In genomic region chr2L:12644301-12644700, dm6 we compare ENCODE assay signal across 3 fruit fly cellular contexts.
TF ChIP-seq lines count a peak whose summit lies in the region.

No protein-coding gene starts in this region.

- TF ChIP-seq CTCF in whole organism, embryonic (GFP tag; optimal IDR thresholded peaks at IDR 0.05; lab: Kevin White, UChicago) = no peak

TF ChIP-seq in whole organism, embryonic, 481 proteins besides CTCF, POLR2A, EP300 and RAD21 (continues in another document):
- TF ChIP-seq CG10147 (GFP tag; optimal IDR thresholded peaks at IDR 0.05; lab: Kevin White, UChicago) (peak; percentile 0), da (GFP tag; optimal IDR thresholded peaks at IDR 0.05; lab: Kevin White, UChicago) (no peak), MBD-R2 (GFP tag; IDR thresholded peaks at IDR 0.05; lab: Robert Waterston, UW) (no peak), CG7745 (tag; optimal IDR thresholded peaks at IDR 0.05; lab: Kevin White, UChicago) (no peak), Doc3 (GFP tag; IDR thresholded peaks at IDR 0.05; lab: Robert Waterston, UW; ENCODE audit: partially characterized antibody) (no peak), HLHmδ (GFP tag; optimal IDR thresholded peaks at IDR 0.05; lab: Kevin White, UChicago) (no peak), odd (GFP tag; optimal IDR thresholded peaks at IDR 0.05; lab: Kevin White, UChicago) (peak; percentile 8), ato (GFP tag; IDR thresholded peaks at IDR 0.05; lab: Robert Waterston, UW; ENCODE audit: partially characterized antibody) (no peak), D19B (GFP tag; optimal IDR thresholded peaks at IDR 0.05; lab: Kevin White, UChicago) (no peak), ftz-f1 (GFP tag; optimal IDR thresholded peaks at IDR 0.05; lab: Kevin White, UChicago) (no peak), Nf-YA (GFP tag; IDR thresholded peaks at IDR 0.05; lab: Robert Waterston, UW) (no peak), Hr39 (optimal IDR thresholded peaks at IDR 0.05; lab: Kevin White, UChicago) (no peak), btn (GFP tag; optimal IDR thresholded peaks at IDR 0.05; lab: Kevin White, UChicago) (no peak), Hey (tag; optimal IDR thresholded peaks at IDR 0.05; lab: Kevin White, UChicago) (no peak), CG6654 (GFP tag; optimal IDR thresholded peaks at IDR 0.05; lab: Kevin White, UChicago) (no peak), CG1233 (GFP tag; optimal IDR thresholded peaks at IDR 0.05; lab: Kevin White, UChicago) (no peak), oc (tag; optimal IDR thresholded peaks at IDR 0.05; lab: Kevin White, UChicago) (no peak), run (tag; optimal IDR thresholded peaks at IDR 0.05; lab: Kevin White, UChicago) (no peak), CG6765 (GFP tag; optimal IDR thresholded peaks at IDR 0.05; lab: Kevin White, UChicago) (no peak), H15 (GFP tag; IDR thresholded peaks at IDR 0.05; lab: Robert Waterston, UW) (0 out of 3 replicates have a peak, but pooled peaks have one; percentile 12), CG6689 (GFP tag; IDR thresholded peaks at IDR 0.05; lab: Robert Waterston, UW) (peak; percentile 38; the same call in 1 of the 2 replicates), Dad (GFP tag; optimal IDR thresholded peaks at IDR 0.05; lab: Kevin White, UChicago) (no peak), Lpt (GFP tag; optimal IDR thresholded peaks at IDR 0.05; lab: Kevin White, UChicago) (no peak), wek (GFP tag; optimal IDR thresholded peaks at IDR 0.05; lab: Kevin White, UChicago) (no peak), Sin3A (optimal IDR thresholded peaks at IDR 0.05; lab: Kevin White, UChicago) (no peak), crol (GFP tag; IDR thresholded peaks at IDR 0.05; lab: Robert Waterston, UW) (no peak), CG14860 (GFP tag; IDR thresholded peaks at IDR 0.05; lab: Robert Waterston, UW; ENCODE audit: partially characterized antibody) (no peak), MTF-1 (GFP tag; optimal IDR thresholded peaks at IDR 0.05; lab: Kevin White, UChicago; ENCODE audit: borderline replicate concordance) (no peak), Dref (GFP tag; IDR thresholded peaks at IDR 0.05; lab: Robert Waterston, UW) (no peak), fu2 (GFP tag; optimal IDR thresholded peaks at IDR 0.05; lab: Kevin White, UChicago) (no peak), Hand (GFP tag; optimal IDR thresholded peaks at IDR 0.05; lab: Kevin White, UChicago) (no peak)

TF ChIP-seq in whole organism, prepupa, 60 proteins besides CTCF, POLR2A, EP300 and RAD21:
- peak; percentile 37 for TF ChIP-seq svp (GFP tag; lab: Kevin White, UChicago)
- no peak for TF ChIP-seq dsx (GFP tag; optimal IDR thresholded peaks at IDR 0.05; lab: Kevin White, UChicago; ENCODE audit: poor library complexity, severe bottlenecking)
- TF ChIP-seq esn (GFP tag; optimal IDR thresholded peaks at IDR 0.05; lab: Kevin White, UChicago) = peak; percentile 14
- no peak for TF ChIP-seq Lpt (GFP tag; optimal IDR thresholded peaks at IDR 0.05; lab: Kevin White, UChicago)

TF ChIP-seq in whole organism, wandering third instar larva, 38 proteins besides CTCF, POLR2A, EP300 and RAD21:
- TF ChIP-seq foxo (GFP tag; optimal IDR thresholded peaks at IDR 0.05; lab: Kevin White, UChicago) (peak in 1 of 2 experiments; percentile 54), Hr78 (GFP tag; optimal IDR thresholded peaks at IDR 0.05; lab: Kevin White, UChicago) (no peak), Dif (GFP tag; optimal IDR thresholded peaks at IDR 0.05; lab: Kevin White, UChicago; ENCODE audit: partially characterized antibody) (no peak), sv (GFP tag; optimal IDR thresholded peaks at IDR 0.05; lab: Kevin White, UChicago) (no peak), br (GFP tag; optimal IDR thresholded peaks at IDR 0.05; lab: Kevin White, UChicago) (no peak), tai (GFP tag; optimal IDR thresholded peaks at IDR 0.05; lab: Kevin White, UChicago) (no peak), HLH106 (tag; optimal IDR thresholded peaks at IDR 0.05; lab: Kevin White, UChicago) (peak; percentile 38), dsf (GFP tag; optimal IDR thresholded peaks at IDR 0.05; lab: Kevin White, UChicago; ENCODE audit: borderline replicate concordance) (no peak), Vsx2 (GFP tag; optimal IDR thresholded peaks at IDR 0.05; lab: Kevin White, UChicago; ENCODE audit: partially characterized antibody) (no peak), usp (GFP tag; optimal IDR thresholded peaks at IDR 0.05; lab: Kevin White, UChicago) (no peak), Myc (optimal IDR thresholded peaks at IDR 0.05; lab: Kevin White, UChicago) (no peak), lola (GFP tag; optimal IDR thresholded peaks at IDR 0.05; lab: Kevin White, UChicago) (no peak), Abd-B (GFP tag; optimal IDR thresholded peaks at IDR 0.05; lab: Kevin White, UChicago) (no peak), brk (GFP tag; optimal IDR thresholded peaks at IDR 0.05; lab: Kevin White, UChicago) (peak; percentile 32), CrebA (GFP tag; optimal IDR thresholded peaks at IDR 0.05; lab: Kevin White, UChicago; ENCODE audit: borderline replicate concordance) (no peak), dl (GFP tag; optimal IDR thresholded peaks at IDR 0.05; lab: Kevin White, UChicago; ENCODE audit: insufficient read depth in 1 of 2, partially characterized antibody in 2 of 2) (no peak), Sp1 (GFP tag; optimal IDR thresholded peaks at IDR 0.05; lab: Kevin White, UChicago) (peak; percentile 21), fru (GFP tag; optimal IDR thresholded peaks at IDR 0.05; lab: Kevin White, UChicago) (no peak), jim (GFP tag; optimal IDR thresholded peaks at IDR 0.05; lab: Kevin White, UChicago) (no peak), Rel (GFP tag; optimal IDR thresholded peaks at IDR 0.05; lab: Kevin White, UChicago) (no peak), Rel (tag; optimal IDR thresholded peaks at IDR 0.05; lab: Kevin White, UChicago) (no peak), psq (GFP tag; optimal IDR thresholded peaks at IDR 0.05; lab: Kevin White, UChicago) (no peak), GATAd (GFP tag; optimal IDR thresholded peaks at IDR 0.05; lab: Kevin White, UChicago) (no peak), Jra (GFP tag; optimal IDR thresholded peaks at IDR 0.05; lab: Kevin White, UChicago) (no peak), N (GFP tag; optimal IDR thresholded peaks at IDR 0.05; lab: Kevin White, UChicago) (no peak), Mio (GFP tag; optimal IDR thresholded peaks at IDR 0.05; lab: Kevin White, UChicago) (no peak), Dfd (GFP tag; optimal IDR thresholded peaks at IDR 0.05; lab: Kevin White, UChicago) (no peak), woc (GFP tag; optimal IDR thresholded peaks at IDR 0.05; lab: Kevin White, UChicago) (no peak), dmrt93B (GFP tag; optimal IDR thresholded peaks at IDR 0.05; lab: Kevin White, UChicago) (no peak), CG32264 (GFP tag; optimal IDR thresholded peaks at IDR 0.05; lab: Kevin White, UChicago) (no peak), rgr (GFP tag; optimal IDR thresholded peaks at IDR 0.05; lab: Kevin White, UChicago) (peak; percentile 35), sage (GFP tag; optimal IDR thresholded peaks at IDR 0.05; lab: Kevin White, UChicago) (no peak), Hr83 (GFP tag; optimal IDR thresholded peaks at IDR 0.05; lab: Kevin White, UChicago; ENCODE audit: poor library complexity, severe bottlenecking) (no peak), OdsH (GFP tag; optimal IDR thresholded peaks at IDR 0.05; lab: Kevin White, UChicago) (peak; percentile 54), Hnf4 (GFP tag; optimal IDR thresholded peaks at IDR 0.05; lab: Kevin White, UChicago) (no peak), h (GFP tag; optimal IDR thresholded peaks at IDR 0.05; lab: Kevin White, UChicago) (peak; percentile 49), CG9705 (GFP tag; optimal IDR thresholded peaks at IDR 0.05; lab: Kevin White, UChicago) (no peak), pan (optimal IDR thresholded peaks at IDR 0.05; lab: Kevin White, UChicago) (no peak), ey (GFP tag; optimal IDR thresholded peaks at IDR 0.05; lab: Kevin White, UChicago) (no peak)

Comparison
In these comparisons a context has a peak if more than half of its experiments do, and no peak if none do; other contexts are left out.
1. Of the 7 proteins assayed by ChIP-seq in both whole organism, embryonic and whole organism, prepupa: peak only in whole organism, embryonic: Blimp-1 and Sox102F; only in whole organism, prepupa: none; in both: none; in neither: 5.